Worm (Caenorhabditis elegans) whole organism, mixed stage, embryonic: ENCODE results near the gene C41G11.1.

Experiments used
- M03D4.4 ChIP-seq: sonication (generic microtip); optimal IDR thresholded peaks from 2 replicates; lab custom pipeline; 2017; ENCODE audit warnings: mild to moderate bottlenecking, missing genetic modification characterization, missing compliant biosample characterization
- bed-3 ChIP-seq: fragments of 200-800 bp; sonication (Bioruptor generic); optimal IDR thresholded peaks from 3 replicates; lab custom pipeline; 2018; ENCODE audit warnings: mild to moderate bottlenecking, missing genetic modification characterization, moderate library complexity, missing compliant biosample characterization
- blmp-1 ChIP-seq: fragments of 150-350 bp; optimal IDR thresholded peaks from 2 replicates; lab custom pipeline; 2014; ENCODE audit warnings: missing biosample characterization, missing genetic modification characterization
- ceh-39 ChIP-seq: fragments of 150-350 bp; optimal IDR thresholded peaks from 2 replicates; lab custom pipeline; 2014; ENCODE audit warnings: missing biosample characterization, missing genetic modification characterization
- ceh-43 ChIP-seq: fragments of 200-800 bp; sonication (Bioruptor generic); optimal IDR thresholded peaks from 2 replicates; lab custom pipeline; 2018; ENCODE audit warnings: mild to moderate bottlenecking, missing genetic modification characterization, moderate library complexity, missing compliant biosample characterization
- ceh-83 ChIP-seq: fragments of 200-800 bp; sonication (Bioruptor generic); optimal IDR thresholded peaks from 2 replicates; lab custom pipeline; 2018; ENCODE audit warnings: mild to moderate bottlenecking, missing genetic modification characterization, missing compliant biosample characterization
- ces-1 ChIP-seq: fragments of 150-350 bp; optimal IDR thresholded peaks from 2 replicates; lab custom pipeline; 2014; ENCODE audit warnings: missing biosample characterization, missing genetic modification reagents, missing genetic modification characterization
- cnd-1 ChIP-seq: fragments of 200-800 bp; sonication (Bioruptor generic); optimal IDR thresholded peaks from 2 replicates; lab custom pipeline; 2018; ENCODE audit warnings: mild to moderate bottlenecking, missing genetic modification characterization, missing compliant biosample characterization
- drap-1 ChIP-seq: fragments of 200-800 bp; sonication (Bioruptor generic); optimal IDR thresholded peaks from 3 replicates; lab custom pipeline; 2018; ENCODE audit warnings: mild to moderate bottlenecking, missing genetic modification characterization, missing compliant biosample characterization
- elt-1 ChIP-seq: sonication (generic microtip); optimal IDR thresholded peaks from 2 replicates; lab custom pipeline; 2017; ENCODE audit warnings: missing genetic modification characterization, mild to moderate bottlenecking, missing compliant biosample characterization, antibody characterized with exemption, moderate library complexity, borderline replicate concordance; ENCODE audit not compliant: insufficient read depth
- elt-3 ChIP-seq: fragments of 150-350 bp; optimal IDR thresholded peaks from 2 replicates; lab custom pipeline; 2014; ENCODE audit warnings: missing biosample characterization, missing genetic modification characterization
- flh-1 ChIP-seq: fragments of 200-800 bp; sonication (Bioruptor generic); optimal IDR thresholded peaks from 2 replicates; lab custom pipeline; 2018; ENCODE audit warnings: mild to moderate bottlenecking, missing genetic modification characterization, moderate library complexity, missing compliant biosample characterization
- ham-2 ChIP-seq: fragments of 200-800 bp; sonication (Bioruptor generic); optimal IDR thresholded peaks from 2 replicates; lab custom pipeline; 2018; ENCODE audit warnings: mild to moderate bottlenecking, missing genetic modification characterization, missing compliant biosample characterization
- hlh-1 ChIP-seq: fragments of 150-350 bp; optimal IDR thresholded peaks from 2 replicates; lab custom pipeline; 2014; ENCODE audit warnings: missing biosample characterization, missing genetic modification reagents, missing genetic modification characterization
- lin-13 ChIP-seq: fragments of 150-350 bp; optimal IDR thresholded peaks from 2 replicates; lab custom pipeline; 2014; ENCODE audit warnings: missing biosample characterization, missing genetic modification characterization
- lin-32 ChIP-seq: fragments of 200-800 bp; sonication (Bioruptor generic); optimal IDR thresholded peaks from 2 replicates; lab custom pipeline; 2018; ENCODE audit warnings: mild to moderate bottlenecking, missing genetic modification characterization, missing compliant biosample characterization
- lsy-2 ChIP-seq: fragments of 150-350 bp; optimal IDR thresholded peaks from 2 replicates; lab custom pipeline; 2014; ENCODE audit warnings: missing biosample characterization, missing genetic modification characterization
- mab-5 ChIP-seq: fragments of 150-350 bp; optimal IDR thresholded peaks from 2 replicates; lab custom pipeline; 2014; ENCODE audit warnings: missing biosample characterization, missing genetic modification characterization
- mep-1 ChIP-seq: fragments of 150-350 bp; optimal IDR thresholded peaks from 2 replicates; lab custom pipeline; 2017; ENCODE audit warnings: missing biosample characterization, missing genetic modification reagents, missing genetic modification characterization, inconsistent platforms
- mls-2 ChIP-seq: sonication (generic microtip); optimal IDR thresholded peaks from 2 replicates; lab custom pipeline; 2016; ENCODE audit warnings: mild to moderate bottlenecking, missing genetic modification characterization, moderate library complexity, missing compliant biosample characterization
- nhr-12 ChIP-seq: fragments of 150-350 bp; optimal IDR thresholded peaks from 2 replicates; lab custom pipeline; 2014; ENCODE audit warnings: missing biosample characterization, missing genetic modification characterization
- nhr-2 ChIP-seq: fragments of 150-350 bp; optimal IDR thresholded peaks from 2 replicates; lab custom pipeline; 2014; ENCODE audit warnings: missing biosample characterization, missing genetic modification characterization
- nhr-237 ChIP-seq: fragments of 150-350 bp; optimal IDR thresholded peaks from 2 replicates; lab custom pipeline; 2014; ENCODE audit warnings: missing biosample characterization, missing genetic modification characterization
- nhr-28 ChIP-seq: fragments of 150-350 bp; optimal IDR thresholded peaks from 2 replicates; lab custom pipeline; 2014; ENCODE audit warnings: missing biosample characterization, missing genetic modification characterization
- nhr-76 ChIP-seq: sonication (generic microtip); optimal IDR thresholded peaks from 2 replicates; lab custom pipeline; 2017; ENCODE audit warnings: missing biosample characterization, missing genetic modification characterization
- pha-4 ChIP-seq: fragments of 150-350 bp; optimal IDR thresholded peaks from 2 replicates; lab custom pipeline; 2018; ENCODE audit warnings: missing biosample characterization, missing genetic modification reagents, missing genetic modification characterization
- sem-2 ChIP-seq: fragments of 200-800 bp; sonication (Bioruptor generic); optimal IDR thresholded peaks from 2 replicates; lab custom pipeline; 2018; ENCODE audit warnings: mild to moderate bottlenecking, missing genetic modification characterization, missing compliant biosample characterization
- snpc-4 ChIP-seq: fragments of 150-350 bp; optimal IDR thresholded peaks from 2 replicates; lab custom pipeline; 2014; ENCODE audit warnings: missing biosample characterization, missing genetic modification characterization
- sptf-1 ChIP-seq: sonication (generic microtip); optimal IDR thresholded peaks from 2 replicates; lab custom pipeline; 2017; ENCODE audit warnings: mild to moderate bottlenecking, missing genetic modification characterization, moderate library complexity, missing compliant biosample characterization
- tbx-8 ChIP-seq: fragments of 200-800 bp; sonication (Bioruptor generic); optimal IDR thresholded peaks from 2 replicates; lab custom pipeline; 2018; ENCODE audit warnings: mild to moderate bottlenecking, missing genetic modification characterization, moderate library complexity, missing compliant biosample characterization
- unc-120 ChIP-seq: sonication (generic microtip); optimal IDR thresholded peaks from 2 replicates; lab custom pipeline; 2017; ENCODE audit warnings: missing genetic modification characterization, missing compliant biosample characterization; ENCODE audit not compliant: poor library complexity, severe bottlenecking
- unc-39 ChIP-seq: fragments of 150-350 bp; optimal IDR thresholded peaks from 2 replicates; lab custom pipeline; 2014; ENCODE audit warnings: missing biosample characterization, missing genetic modification characterization
- unc-62 ChIP-seq: fragments of 150-350 bp; optimal IDR thresholded peaks from 2 replicates; lab custom pipeline; 2014; ENCODE audit warnings: missing biosample characterization, missing genetic modification reagents, missing genetic modification characterization
- zip-8 ChIP-seq: fragments of 150-350 bp; optimal IDR thresholded peaks from 2 replicates; lab custom pipeline; 2014; ENCODE audit warnings: missing biosample characterization, missing genetic modification characterization
- ztf-11 ChIP-seq: fragments of 150-350 bp; optimal IDR thresholded peaks from 2 replicates; lab custom pipeline; 2014; ENCODE audit warnings: missing biosample characterization, missing genetic modification characterization

Gene C41G11.1

ce11 chrX:5746665-5747064 lies 26.6 kb upstream of the C41G11.1 start:
- TF ChIP-seq ham-2 (GFP tag; lab: Kevin White, UChicago) (no peak), flh-1 (GFP tag; lab: Kevin White, UChicago) (no peak), cnd-1 (tag; lab: Kevin White, UChicago) (no peak), nhr-237 (no peak), mab-5 (tag; lab: Kevin White, UChicago) (no peak), unc-62 (GFP tag; lab: Kevin White, UChicago) (peak; percentile 26), lin-13 (tag; lab: Kevin White, UChicago) (no peak), lin-32 (GFP tag; lab: Kevin White, UChicago) (no peak), bed-3 (GFP tag; lab: Kevin White, UChicago) (no peak)

ce11 chrX:5743209-5743608 lies 23.2 kb upstream of the C41G11.1 start, which contains the start of gene gnrr-4:
Gene gnrr-4 (minus strand): TSS chrX:5743309.
- TF ChIP-seq elt-3 = no peak
- no peak for TF ChIP-seq elt-1 (tag; lab: Kevin White, UChicago)
- TF ChIP-seq sptf-1 = no peak
- TF ChIP-seq nhr-237 = no peak
- TF ChIP-seq tbx-8 (GFP tag; lab: Kevin White, UChicago) = no peak
- no peak for TF ChIP-seq blmp-1 (tag; lab: Kevin White, UChicago)
- TF ChIP-seq nhr-76 = no peak
- TF ChIP-seq ceh-39 (tag; lab: Kevin White, UChicago) = no peak
- TF ChIP-seq unc-120 (tag; lab: Kevin White, UChicago) = no peak
- no peak for TF ChIP-seq lsy-2 (tag; lab: Kevin White, UChicago)
- TF ChIP-seq ceh-43 (GFP tag; lab: Kevin White, UChicago) = no peak
- no peak for TF ChIP-seq pha-4 (tag; lab: Kevin White, UChicago)
- no peak for TF ChIP-seq flh-1 (GFP tag; lab: Kevin White, UChicago)
- no peak for TF ChIP-seq lin-13 (tag; lab: Kevin White, UChicago)
- no peak for TF ChIP-seq lin-32 (GFP tag; lab: Kevin White, UChicago)
- no peak for TF ChIP-seq ces-1 (GFP tag; lab: Kevin White, UChicago)
- no peak for TF ChIP-seq bed-3 (GFP tag; lab: Kevin White, UChicago)
- no peak for TF ChIP-seq M03D4.4 (tag; lab: Kevin White, UChicago)

ce11 chrX:5733728-5734252 lies 13.8 kb upstream of the C41G11.1 start, which contains the start of gene rgs-6:
Gene rgs-6 (minus strand): TSS chrX:5733778.
- TF ChIP-seq mep-1 (tag; lab: Kevin White, UChicago) (no peak), M03D4.4 (tag; lab: Kevin White, UChicago) (no peak), blmp-1 (tag; lab: Kevin White, UChicago) (no peak), sem-2 (no peak), nhr-237 (no peak), nhr-76 (no peak), ztf-11 (tag; lab: Kevin White, UChicago) (no peak)

ce11 chrX:5728956-5729467 lies 9.0 kb upstream of the C41G11.1 start:
- TF ChIP-seq ceh-83 (GFP tag; lab: Kevin White, UChicago) = peak; percentile 65
- no peak for TF ChIP-seq elt-3
- no peak for TF ChIP-seq zip-8 (tag; lab: Kevin White, UChicago)
- TF ChIP-seq cnd-1 (tag; lab: Kevin White, UChicago) = no peak
- peak; percentile 30 for TF ChIP-seq M03D4.4 (tag; lab: Kevin White, UChicago)
- TF ChIP-seq snpc-4 (tag; lab: Kevin White, UChicago) = no peak
- no peak for TF ChIP-seq nhr-12 (tag; lab: Kevin White, UChicago)
- TF ChIP-seq lsy-2 (tag; lab: Kevin White, UChicago) = no peak
- TF ChIP-seq nhr-76 = no peak
- TF ChIP-seq sem-2 = no peak
- no peak for TF ChIP-seq nhr-237
- TF ChIP-seq hlh-1 = no peak
- no peak for TF ChIP-seq bed-3 (GFP tag; lab: Kevin White, UChicago)
- TF ChIP-seq ztf-11 (tag; lab: Kevin White, UChicago) = no peak
- TF ChIP-seq sptf-1 = peak; percentile 35
- peak; percentile 19 for TF ChIP-seq mep-1 (tag; lab: Kevin White, UChicago)
- no peak for TF ChIP-seq pha-4 (tag; lab: Kevin White, UChicago)
- TF ChIP-seq blmp-1 (tag; lab: Kevin White, UChicago) = no peak
- peak; percentile 19 for TF ChIP-seq drap-1 (GFP tag; lab: Kevin White, UChicago)
- peak; percentile 62 for TF ChIP-seq ces-1 (GFP tag; lab: Kevin White, UChicago)
- TF ChIP-seq elt-1 (tag; lab: Kevin White, UChicago) = no peak
- no peak for TF ChIP-seq tbx-8 (GFP tag; lab: Kevin White, UChicago)
- peak; percentile 24 for TF ChIP-seq lin-13 (tag; lab: Kevin White, UChicago)
- no peak for TF ChIP-seq nhr-2 (tag; lab: Kevin White, UChicago)
- no peak for TF ChIP-seq ceh-39 (tag; lab: Kevin White, UChicago)
- TF ChIP-seq mls-2 (tag; lab: Kevin White, UChicago) = peak; percentile 74
- TF ChIP-seq unc-62 (GFP tag; lab: Kevin White, UChicago) = peak; percentile 6
- no peak for TF ChIP-seq flh-1 (GFP tag; lab: Kevin White, UChicago)
- no peak for TF ChIP-seq unc-39 (tag; lab: Kevin White, UChicago)
- TF ChIP-seq ceh-43 (GFP tag; lab: Kevin White, UChicago) = peak; percentile 16
- no peak for TF ChIP-seq ham-2 (GFP tag; lab: Kevin White, UChicago)
- TF ChIP-seq nhr-28 (tag; lab: Kevin White, UChicago) = no peak
- no peak for TF ChIP-seq lin-32 (GFP tag; lab: Kevin White, UChicago)
